Fruit fly (Drosophila melanogaster) whole organism, adult: ENCODE results near the gene Gem2.
A peak's percentile ranks its signal among the peaks of the same experiment; 100 is the strongest.

Experiments used
- CG11617 ChIP-seq: fragments of 200-800 bp; sonication (Bioruptor generic); optimal IDR thresholded peaks from 2 replicates; lab custom pipeline; 2017; ENCODE audit warnings: mild to moderate bottlenecking, missing biosample characterization, missing genetic modification reagents, missing genetic modification characterization
- CG12768 ChIP-seq: fragments of 200-800 bp; sonication (Bioruptor generic); optimal IDR thresholded peaks from 2 replicates; lab custom pipeline; 2017; ENCODE audit warnings: missing biosample characterization, missing genetic modification characterization, mild to moderate bottlenecking, moderate library complexity, missing genetic modification reagents
- CG14711 ChIP-seq: fragments of 200-800 bp; sonication (Bioruptor generic); optimal IDR thresholded peaks from 2 replicates; lab custom pipeline; 2018; ENCODE audit warnings: missing biosample characterization, mild to moderate bottlenecking, missing genetic modification characterization, moderate library complexity
- CG1620 ChIP-seq: fragments of 200-800 bp; sonication (Bioruptor generic); optimal IDR thresholded peaks from 2 replicates; lab custom pipeline; 2016; ENCODE audit warnings: missing biosample characterization, missing genetic modification characterization
- CG33017 ChIP-seq: fragments of 200-800 bp; sonication (Bioruptor generic); optimal IDR thresholded peaks from 2 replicates; lab custom pipeline; 2018; ENCODE audit warnings: missing biosample characterization, mild to moderate bottlenecking, missing genetic modification characterization, moderate library complexity
- CG5204 ChIP-seq: fragments of 200-800 bp; sonication (Bioruptor generic); optimal IDR thresholded peaks from 2 replicates; lab custom pipeline; 2016; ENCODE audit warnings: missing biosample characterization, missing genetic modification characterization
- CG7045 ChIP-seq: fragments of 200-800 bp; sonication (Bioruptor generic); optimal IDR thresholded peaks from 2 replicates; lab custom pipeline; 2017; ENCODE audit warnings: missing biosample characterization, mild to moderate bottlenecking, missing genetic modification characterization
- CG7101 ChIP-seq: fragments of 200-800 bp; sonication (Bioruptor generic); optimal IDR thresholded peaks from 2 replicates; lab custom pipeline; 2018; ENCODE audit warnings: missing biosample characterization, mild to moderate bottlenecking, missing genetic modification characterization, moderate library complexity
- Clk ChIP-seq: fragments of 200-800 bp; sonication (Bioruptor generic); optimal IDR thresholded peaks from 2 replicates; lab custom pipeline; 2017; ENCODE audit warnings: missing biosample characterization, missing genetic modification characterization
- Crg-1 ChIP-seq: fragments of 200-800 bp; sonication (Bioruptor generic); optimal IDR thresholded peaks from 2 replicates; lab custom pipeline; 2016; ENCODE audit warnings: missing biosample characterization, missing genetic modification characterization
- Hr96 ChIP-seq: fragments of 200-800 bp; sonication (Bioruptor generic); optimal IDR thresholded peaks from 2 replicates; lab custom pipeline; 2016; ENCODE audit warnings: missing biosample characterization, missing genetic modification characterization
- Mnt ChIP-seq: fragments of 200-800 bp; sonication (Bioruptor generic); optimal IDR thresholded peaks from 2 replicates; lab custom pipeline; 2016; ENCODE audit warnings: missing biosample characterization, mild to moderate bottlenecking, missing genetic modification characterization
- bab1 ChIP-seq: fragments of 200-800 bp; sonication (Bioruptor generic); optimal IDR thresholded peaks from 3 replicates; lab custom pipeline; 2019; ENCODE audit warnings: missing biosample characterization, mild to moderate bottlenecking, missing genetic modification characterization, moderate library complexity
- cic ChIP-seq: fragments of 200-800 bp; sonication (Bioruptor generic); optimal IDR thresholded peaks from 2 replicates; lab custom pipeline; 2017; ENCODE audit warnings: missing biosample characterization, mild to moderate bottlenecking, missing genetic modification characterization, moderate library complexity
- cnc ChIP-seq, 2 experiments: fragments of >200 bp; optimal IDR thresholded peaks; 2 replicates each; lab custom pipeline; 2017
- kay ChIP-seq: fragments of 200-800 bp; sonication (Bioruptor generic); peaks from one replicate; lab custom pipeline; 2016; ENCODE audit warnings: missing biosample characterization, missing genetic modification characterization, borderline replicate concordance
- ovo ChIP-seq: fragments of 200-800 bp; sonication (Bioruptor generic); optimal IDR thresholded peaks from 2 replicates; lab custom pipeline; 2016; ENCODE audit warnings: missing biosample characterization, missing genetic modification characterization
- pad ChIP-seq: fragments of 200-800 bp; sonication (Bioruptor generic); optimal IDR thresholded peaks from 3 replicates; lab custom pipeline; 2017; ENCODE audit warnings: missing biosample characterization, missing genetic modification characterization, mild to moderate bottlenecking, moderate library complexity, missing genetic modification reagents
- tj ChIP-seq: fragments of 200-800 bp; sonication (Bioruptor generic); optimal IDR thresholded peaks from 3 replicates; lab custom pipeline; 2017; ENCODE audit warnings: missing biosample characterization, mild to moderate bottlenecking, missing genetic modification characterization, moderate library complexity
- toe ChIP-seq: fragments of 200-800 bp; sonication (Bioruptor generic); optimal IDR thresholded peaks from 2 replicates; lab custom pipeline; 2016; ENCODE audit warnings: missing biosample characterization, missing genetic modification characterization

Gene Gem2

dm6 chr3L:19063410-19063752, 36.8 kb downstream of the Gem2 start:
- TF ChIP-seq Crg-1 (GFP tag; lab: Kevin White, UChicago): no peak
- peak; percentile 37 to 60 for TF ChIP-seq cnc (optimal IDR thresholded peaks at IDR 0.05; lab: Kevin White, UChicago)
- TF ChIP-seq tj: peak; percentile 63

dm6 chr3L:19062472-19063409, 37.4 kb downstream of the Gem2 start, which contains the start of the genes Ugt316A1 and Sfxn2:
Gene Ugt316A1, minus strand, starts transcription at chr3L:19062816.
Gene Sfxn2, plus strand, starts transcription at chr3L:19063165.
- TF ChIP-seq bab1: peak; percentile 46
- TF ChIP-seq Hr96 (GFP tag; lab: Kevin White, UChicago): peak; percentile 50
- peak; percentile 33 for TF ChIP-seq Mnt (GFP tag; lab: Kevin White, UChicago)
- peak; percentile 43 for TF ChIP-seq ovo (GFP tag; lab: Kevin White, UChicago)
- peak; percentile 64 for TF ChIP-seq CG11617 (GFP tag; lab: Kevin White, UChicago)
- no peak for TF ChIP-seq CG7045 (GFP tag; lab: Kevin White, UChicago)
- peak; percentile 18 for TF ChIP-seq CG14711 (tag; lab: Kevin White, UChicago)
- TF ChIP-seq CG12768: peak; percentile 62
- TF ChIP-seq CG5204: peak; percentile 35
- TF ChIP-seq CG7101: peak; percentile 9
- no peak for TF ChIP-seq CG33017 (tag; lab: Kevin White, UChicago)
- TF ChIP-seq pad: peak; percentile 31
- TF ChIP-seq Clk (GFP tag; lab: Kevin White, UChicago): peak; percentile 42
- TF ChIP-seq cic (GFP tag; lab: Kevin White, UChicago): no peak
- peak; percentile 45 for TF ChIP-seq toe
- no peak for TF ChIP-seq cnc (optimal IDR thresholded peaks at IDR 0.05; lab: Kevin White, UChicago)
- peak; percentile 19 for TF ChIP-seq CG1620 (GFP tag; lab: Kevin White, UChicago)
- peak; percentile 35 for TF ChIP-seq Crg-1 (GFP tag; lab: Kevin White, UChicago)

dm6 chr3L:19058824-19059223, 41.3 kb downstream of the Gem2 start:
- TF ChIP-seq CG14711 (tag; lab: Kevin White, UChicago): no peak
- TF ChIP-seq CG7101: no peak
- TF ChIP-seq CG12768: no peak
- no peak for TF ChIP-seq tj
- TF ChIP-seq bab1: no peak
- no peak for TF ChIP-seq CG11617 (GFP tag; lab: Kevin White, UChicago)
- TF ChIP-seq CG7045 (GFP tag; lab: Kevin White, UChicago): no peak
- no peak for TF ChIP-seq CG5204
- TF ChIP-seq cic (GFP tag; lab: Kevin White, UChicago): no peak
- no peak for TF ChIP-seq Hr96 (GFP tag; lab: Kevin White, UChicago)
- TF ChIP-seq Mnt (GFP tag; lab: Kevin White, UChicago): no peak
- no peak for TF ChIP-seq kay (GFP tag; lab: Kevin White, UChicago)
- TF ChIP-seq Crg-1 (GFP tag; lab: Kevin White, UChicago): no peak
- TF ChIP-seq cnc (optimal IDR thresholded peaks at IDR 0.05; lab: Kevin White, UChicago): no peak
- TF ChIP-seq CG33017 (tag; lab: Kevin White, UChicago): no peak
- TF ChIP-seq CG1620 (GFP tag; lab: Kevin White, UChicago): no peak
- no peak for TF ChIP-seq pad
- TF ChIP-seq toe: no peak

- TF ChIP-seq CG33017 (tag; lab: Kevin White, UChicago): no peak
- TF ChIP-seq CG7045 (GFP tag; lab: Kevin White, UChicago): no peak
- no peak for TF ChIP-seq pad
- TF ChIP-seq Mnt (GFP tag; lab: Kevin White, UChicago): no peak
- TF ChIP-seq CG11617 (GFP tag; lab: Kevin White, UChicago): no peak
- TF ChIP-seq kay (GFP tag; lab: Kevin White, UChicago): no peak
- TF ChIP-seq Crg-1 (GFP tag; lab: Kevin White, UChicago): no peak
These were observed 43.3 kb downstream of the Gem2 start for dm6 chr3L:19056857-19057324.

- no peak for TF ChIP-seq pad
- TF ChIP-seq ovo (GFP tag; lab: Kevin White, UChicago): no peak
- no peak for TF ChIP-seq cic (GFP tag; lab: Kevin White, UChicago)
- no peak for TF ChIP-seq bab1
- TF ChIP-seq Hr96 (GFP tag; lab: Kevin White, UChicago): no peak
- TF ChIP-seq CG33017 (tag; lab: Kevin White, UChicago): no peak
- no peak for TF ChIP-seq CG12768
- TF ChIP-seq CG14711 (tag; lab: Kevin White, UChicago): no peak
- no peak for TF ChIP-seq Crg-1 (GFP tag; lab: Kevin White, UChicago)
- no peak for TF ChIP-seq CG1620 (GFP tag; lab: Kevin White, UChicago)
- no peak for TF ChIP-seq kay (GFP tag; lab: Kevin White, UChicago)
- no peak for TF ChIP-seq CG11617 (GFP tag; lab: Kevin White, UChicago)
These were observed 45.1 kb downstream of the Gem2 start for dm6 chr3L:19055064-19055463.

dm6 chr3L:19054266-19054665, 45.9 kb downstream of the Gem2 start:
- TF ChIP-seq CG33017 (tag; lab: Kevin White, UChicago) (no peak), Crg-1 (GFP tag; lab: Kevin White, UChicago) (no peak)
